Fruit fly (Drosophila melanogaster) whole organism, prepupa: ENCODE results near the gene Top3alpha.

ENCODE experiments used
- CG10669 ChIP-seq: fragments of 200-800 bp; sonication (Bioruptor generic); optimal IDR thresholded peaks from 3 replicates; lab custom pipeline; 2018; ENCODE audit warnings: missing biosample characterization, mild to moderate bottlenecking, missing genetic modification characterization, moderate library complexity
- CG11294 ChIP-seq: fragments of 200-800 bp; sonication (Bioruptor generic); IDR thresholded peaks from 2 replicates; pipeline ENCODE4 v1.3.6; 2022; ENCODE audit warnings: missing biosample characterization, missing genetic modification characterization
- CG11762 ChIP-seq: fragments of 200-800 bp; sonication (Bioruptor generic); optimal IDR thresholded peaks from 3 replicates; lab custom pipeline; 2016; ENCODE audit warnings: missing biosample characterization, missing genetic modification characterization; ENCODE audit not compliant: insufficient read depth
- CG11902 ChIP-seq: fragments of 200-800 bp; sonication (Bioruptor generic); optimal IDR thresholded peaks from 3 replicates; lab custom pipeline; 2016; ENCODE audit warnings: missing biosample characterization, missing genetic modification characterization
- CG15336 ChIP-seq: fragments of 200-800 bp; sonication (Bioruptor generic); IDR thresholded peaks from 2 replicates; pipeline ENCODE4 v1.3.6; 2022; ENCODE audit warnings: missing biosample characterization, missing genetic modification characterization
- CG1621 ChIP-seq: fragments of 200-800 bp; sonication (Bioruptor generic); optimal IDR thresholded peaks from 3 replicates; lab custom pipeline; 2018; ENCODE audit warnings: missing biosample characterization, mild to moderate bottlenecking, missing genetic modification characterization
- CG16779 ChIP-seq: fragments of 200-800 bp; sonication (Bioruptor generic); optimal IDR thresholded peaks from 3 replicates; lab custom pipeline; 2017; ENCODE audit warnings: missing biosample characterization, mild to moderate bottlenecking, missing genetic modification characterization
- CG31627 ChIP-seq: fragments of 200-800 bp; sonication (Bioruptor generic); optimal IDR thresholded peaks from 3 replicates; lab custom pipeline; 2016; ENCODE audit warnings: missing biosample characterization, missing genetic modification characterization
- CG32006 ChIP-seq: fragments of 200-800 bp; sonication (Bioruptor generic); optimal IDR thresholded peaks from 3 replicates; lab custom pipeline; 2017; ENCODE audit warnings: missing biosample characterization, mild to moderate bottlenecking, missing genetic modification characterization
- CG34406 ChIP-seq: fragments of 200-800 bp; sonication (Bioruptor generic); optimal IDR thresholded peaks from 3 replicates; lab custom pipeline; 2016; ENCODE audit warnings: missing biosample characterization, missing genetic modification characterization
- CG3919 ChIP-seq: fragments of 200-800 bp; sonication (Bioruptor generic); optimal IDR thresholded peaks from 3 replicates; lab custom pipeline; 2016; ENCODE audit warnings: missing biosample characterization, missing genetic modification characterization
- CG4318 ChIP-seq: fragments of 200-800 bp; sonication (Bioruptor generic); optimal IDR thresholded peaks from 3 replicates; lab custom pipeline; 2017; ENCODE audit warnings: missing biosample characterization, mild to moderate bottlenecking, missing genetic modification characterization
- CG6163 ChIP-seq: fragments of 200-800 bp; sonication (Bioruptor generic); IDR thresholded peaks from 3 replicates; pipeline ENCODE4 v1.3.6; 2022; ENCODE audit warnings: missing biosample characterization, missing genetic modification characterization
- CG6276 ChIP-seq: fragments of 200-800 bp; sonication (Bioruptor generic); optimal IDR thresholded peaks from 2 replicates; lab custom pipeline; 2017; ENCODE audit warnings: missing biosample characterization, mild to moderate bottlenecking, missing genetic modification characterization
- CG6792 ChIP-seq: fragments of 200-800 bp; sonication (Bioruptor generic); optimal IDR thresholded peaks from 3 replicates; lab custom pipeline; 2016; ENCODE audit warnings: missing biosample characterization, missing genetic modification characterization
- CG6808 ChIP-seq: fragments of 200-800 bp; sonication (Bioruptor generic); optimal IDR thresholded peaks from 3 replicates; lab custom pipeline; 2017; ENCODE audit warnings: missing biosample characterization, missing genetic modification characterization, mild to moderate bottlenecking, moderate library complexity, missing genetic modification reagents
- CG6854 ChIP-seq: fragments of 200-800 bp; sonication (Bioruptor generic); optimal IDR thresholded peaks from 2 replicates; lab custom pipeline; 2017; ENCODE audit warnings: missing biosample characterization, mild to moderate bottlenecking, missing genetic modification characterization
- CG7368 ChIP-seq: fragments of 200-800 bp; sonication (Bioruptor generic); optimal IDR thresholded peaks from 3 replicates; lab custom pipeline; 2016; ENCODE audit warnings: missing biosample characterization, missing genetic modification characterization
- CG8119 ChIP-seq: fragments of 200-800 bp; sonication (Bioruptor generic); IDR thresholded peaks from 3 replicates; pipeline ENCODE4 v1.3.6; 2022; ENCODE audit warnings: missing biosample characterization, missing genetic modification characterization
- CG8319 ChIP-seq: fragments of 200-800 bp; sonication (Bioruptor generic); optimal IDR thresholded peaks from 3 replicates; lab custom pipeline; 2016; ENCODE audit warnings: missing biosample characterization, missing genetic modification characterization
- CG8632 ChIP-seq: fragments of 200-800 bp; sonication (Bioruptor generic); optimal IDR thresholded peaks from 3 replicates; lab custom pipeline; 2016; ENCODE audit warnings: missing biosample characterization, missing genetic modification characterization
- CG9139 ChIP-seq: fragments of 200-800 bp; sonication (Bioruptor generic); optimal IDR thresholded peaks from 3 replicates; lab custom pipeline; 2017; ENCODE audit warnings: missing biosample characterization, mild to moderate bottlenecking, missing genetic modification characterization
- Eip78C ChIP-seq: fragments of 200-800 bp; sonication (Bioruptor generic); peaks from one replicate; lab custom pipeline; 2016; ENCODE audit warnings: missing biosample characterization, missing genetic modification characterization
- Eip93F ChIP-seq: fragments of 200-800 bp; sonication (Bioruptor generic); optimal IDR thresholded peaks from 2 replicates; lab custom pipeline; 2016; ENCODE audit warnings: missing biosample characterization, mild to moderate bottlenecking, missing genetic modification characterization
- Ets21C ChIP-seq: fragments of 200-800 bp; sonication (Bioruptor generic); optimal IDR thresholded peaks from 3 replicates; lab custom pipeline; 2016; ENCODE audit warnings: missing biosample characterization, missing genetic modification characterization
- Ets96B ChIP-seq: fragments of 200-800 bp; optimal IDR thresholded peaks from 2 replicates; lab custom pipeline; 2019; ENCODE audit warnings: missing biosample characterization, mild to moderate bottlenecking, missing genetic modification characterization, moderate library complexity
- Gug ChIP-seq: fragments of 200-800 bp; sonication (Bioruptor generic); IDR thresholded peaks from 2 replicates; pipeline ENCODE4 v1.3.6; 2022; ENCODE audit warnings: missing biosample characterization, missing genetic modification characterization
- Hr38 ChIP-seq: sonication (Bioruptor generic); optimal IDR thresholded peaks from 2 replicates; lab custom pipeline; 2016; ENCODE audit warnings: missing biosample characterization, missing genetic modification characterization
- Hr39 ChIP-seq: fragments of 200-800 bp; sonication (Bioruptor generic); optimal IDR thresholded peaks from 2 replicates; lab custom pipeline; 2016; ENCODE audit warnings: missing biosample characterization, missing genetic modification characterization
- Hr4 ChIP-seq: fragments of 200-800 bp; sonication (Bioruptor generic); optimal IDR thresholded peaks from 3 replicates; lab custom pipeline; 2016; ENCODE audit warnings: missing biosample characterization, missing genetic modification characterization
- Lpt ChIP-seq: fragments of 200-800 bp; sonication (Bioruptor generic); optimal IDR thresholded peaks from 3 replicates; lab custom pipeline; 2016; ENCODE audit warnings: missing biosample characterization, missing genetic modification characterization
- Met ChIP-seq: fragments of 200-800 bp; sonication (Bioruptor generic); optimal IDR thresholded peaks from 3 replicates; lab custom pipeline; 2016; ENCODE audit warnings: missing biosample characterization, missing genetic modification characterization
- OdsH ChIP-seq: fragments of 200-800 bp; sonication (Bioruptor generic); optimal IDR thresholded peaks from 3 replicates; lab custom pipeline; 2016; ENCODE audit warnings: missing biosample characterization, missing genetic modification characterization
- Smox ChIP-seq: fragments of 200-800 bp; sonication (Bioruptor generic); optimal IDR thresholded peaks from 3 replicates; lab custom pipeline; 2016; ENCODE audit warnings: missing biosample characterization, missing genetic modification characterization
- Sox102F ChIP-seq: fragments of 200-800 bp; sonication (Bioruptor generic); optimal IDR thresholded peaks from 2 replicates; lab custom pipeline; 2016; ENCODE audit warnings: missing biosample characterization, mild to moderate bottlenecking, missing genetic modification characterization
- Sox14 ChIP-seq: fragments of 200-800 bp; sonication (Bioruptor generic); optimal IDR thresholded peaks from 3 replicates; lab custom pipeline; 2016; ENCODE audit warnings: missing biosample characterization, missing genetic modification characterization
- Sox15 ChIP-seq: fragments of 200-800 bp; sonication (Bioruptor generic); optimal IDR thresholded peaks from 3 replicates; lab custom pipeline; 2016; ENCODE audit warnings: missing biosample characterization, missing genetic modification characterization
- achi ChIP-seq: fragments of 200-800 bp; sonication (Bioruptor generic); optimal IDR thresholded peaks from 3 replicates; lab custom pipeline; 2016; ENCODE audit warnings: missing biosample characterization, missing genetic modification characterization
- cyc ChIP-seq: fragments of 200-800 bp; sonication (Bioruptor generic); optimal IDR thresholded peaks from 3 replicates; lab custom pipeline; 2016; ENCODE audit warnings: missing biosample characterization, missing genetic modification characterization
- dac ChIP-seq: fragments of 200-800 bp; sonication (Bioruptor generic); optimal IDR thresholded peaks from 2 replicates; lab custom pipeline; 2017; ENCODE audit warnings: missing biosample characterization, mild to moderate bottlenecking, missing genetic modification characterization
- dsx ChIP-seq: fragments of 200-800 bp; optimal IDR thresholded peaks from 3 replicates; lab custom pipeline; 2019; ENCODE audit warnings: missing biosample characterization, mild to moderate bottlenecking, missing genetic modification characterization, moderate library complexity; ENCODE audit not compliant: poor library complexity, severe bottlenecking
- eg ChIP-seq: fragments of 200-800 bp; sonication (Bioruptor generic); IDR thresholded peaks from 3 replicates; pipeline ENCODE4 v1.3.6; 2022; ENCODE audit warnings: missing biosample characterization, missing genetic modification characterization
- esn ChIP-seq: fragments of 200-800 bp; sonication (Bioruptor generic); optimal IDR thresholded peaks from 2 replicates; lab custom pipeline; 2016; ENCODE audit warnings: missing biosample characterization, mild to moderate bottlenecking, missing genetic modification characterization, moderate library complexity
- fkh ChIP-seq: fragments of 200-800 bp; sonication (Bioruptor generic); optimal IDR thresholded peaks from 3 replicates; lab custom pipeline; 2017; ENCODE audit warnings: missing biosample characterization, mild to moderate bottlenecking, missing genetic modification characterization, moderate library complexity
- lz ChIP-seq: fragments of 200-800 bp; sonication (Bioruptor generic); optimal IDR thresholded peaks from 3 replicates; lab custom pipeline; 2016; ENCODE audit warnings: missing biosample characterization, missing genetic modification characterization
- net ChIP-seq: fragments of 200-800 bp; sonication (Bioruptor generic); optimal IDR thresholded peaks from 3 replicates; lab custom pipeline; 2016; ENCODE audit warnings: missing biosample characterization, missing genetic modification characterization
- pdm3 ChIP-seq: fragments of 200-800 bp; sonication (Bioruptor generic); optimal IDR thresholded peaks from 3 replicates; lab custom pipeline; 2016; ENCODE audit warnings: missing biosample characterization, missing genetic modification characterization
- salr ChIP-seq, 2 experiments: fragments of 200-800 bp; sonication (Bioruptor generic); optimal IDR thresholded peaks; 3 replicates each; lab custom pipeline; 2016 to 2018; ENCODE audit warnings: missing biosample characterization in 2 of 2, missing genetic modification characterization in 2 of 2, mild to moderate bottlenecking in 1 of 2
- spab ChIP-seq: fragments of 200-800 bp; sonication (Bioruptor generic); optimal IDR thresholded peaks from 2 replicates; lab custom pipeline; 2017; ENCODE audit warnings: missing biosample characterization, mild to moderate bottlenecking, missing genetic modification characterization, missing genetic modification reagents
- ss ChIP-seq, 2 experiments: fragments of 200-800 bp; sonication (Bioruptor generic); optimal IDR thresholded peaks; 2 replicates in 1 of 2; 3 replicates in 1 of 2; lab custom pipeline; 2017 to 2018; ENCODE audit warnings: mild to moderate bottlenecking in 2 of 2, missing biosample characterization in 2 of 2, missing genetic modification characterization in 2 of 2, moderate library complexity in 1 of 2
- svp ChIP-seq: fragments of 200-800 bp; sonication (Bioruptor generic); peaks from one replicate; lab custom pipeline; 2016; ENCODE audit warnings: missing biosample characterization, missing genetic modification characterization
- vri ChIP-seq: fragments of 200-800 bp; sonication (Bioruptor generic); optimal IDR thresholded peaks from 3 replicates; lab custom pipeline; 2016; ENCODE audit warnings: missing biosample characterization, mild to moderate bottlenecking, missing genetic modification characterization

Top3alpha gene

DNA sequence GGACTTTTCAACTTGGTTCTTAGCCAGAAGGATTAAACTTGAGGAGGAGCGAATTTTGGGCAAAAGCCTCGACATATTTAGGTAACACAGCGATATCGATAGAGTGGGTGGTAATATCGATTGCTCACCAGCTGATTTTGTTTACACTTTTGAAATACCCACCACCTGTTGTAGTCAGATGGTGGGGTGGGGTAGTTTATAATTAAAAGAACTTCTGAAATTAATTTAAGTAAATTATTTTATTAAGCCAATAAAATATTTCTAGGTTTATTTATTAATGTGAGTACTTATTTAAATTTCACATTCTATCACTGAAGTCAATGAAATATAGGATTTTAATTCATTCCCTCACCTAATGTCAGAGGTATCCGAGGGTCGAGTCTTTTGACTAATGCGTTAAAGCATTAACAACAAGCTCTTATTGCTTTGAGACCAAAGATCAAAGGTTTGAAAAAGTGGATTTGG is 7.9 kb upstream of the Top3alpha start, which contains the start of the genes CG10194 and CG18094:
TSS of gene CG10194 (minus strand) at position 108 of the 465 bp plus-strand sequence.
TSS of gene CG18094 (plus strand) at position 266 of the 465 bp plus-strand sequence.
- TF ChIP-seq CG6808: no peak
- TF ChIP-seq esn (GFP tag; lab: Kevin White, UChicago): peak; percentile 78
- TF ChIP-seq spab (GFP tag; lab: Kevin White, UChicago): no peak
- TF ChIP-seq cyc (GFP tag; lab: Kevin White, UChicago): peak; percentile 60
- TF ChIP-seq CG32006: no peak
- peak; percentile 60; the same call in 2 of the 3 replicates for TF ChIP-seq CG8119
- no peak for TF ChIP-seq CG7368 (GFP tag; lab: Kevin White, UChicago)
- peak; percentile 71 for TF ChIP-seq Hr4 (GFP tag; lab: Kevin White, UChicago)
- TF ChIP-seq pdm3 (GFP tag; lab: Kevin White, UChicago): no peak
- TF ChIP-seq svp (GFP tag; lab: Kevin White, UChicago): peak; percentile 86
- TF ChIP-seq Ets96B (tag; lab: Kevin White, UChicago): no peak
- TF ChIP-seq CG34406 (GFP tag; lab: Kevin White, UChicago): peak; percentile 57
- no peak for TF ChIP-seq CG10669 (GFP tag; lab: Kevin White, UChicago)
- TF ChIP-seq CG11762 (GFP tag; lab: Kevin White, UChicago): no peak
- TF ChIP-seq eg (GFP tag; lab: Robert Waterston, UW): peak; percentile 63; the same call in 2 of the 3 replicates
- peak; percentile 49 for TF ChIP-seq CG31627 (GFP tag; lab: Kevin White, UChicago)
- peak; percentile 59 for TF ChIP-seq CG8632 (GFP tag; lab: Kevin White, UChicago)
- no peak for TF ChIP-seq CG3919
- TF ChIP-seq CG9139: no peak
- TF ChIP-seq dsx: no peak
- TF ChIP-seq vri: no peak
- peak; percentile 11 for TF ChIP-seq Sox15 (GFP tag; lab: Kevin White, UChicago)
- TF ChIP-seq Eip78C (GFP tag; lab: Kevin White, UChicago): no peak
- no peak for TF ChIP-seq Smox (GFP tag; lab: Kevin White, UChicago)
- TF ChIP-seq CG8319: peak; percentile 7
- peak; percentile 9 for TF ChIP-seq CG6854
- TF ChIP-seq salr (GFP tag; optimal IDR thresholded peaks at IDR 0.05; lab: Kevin White, UChicago): no peak
- TF ChIP-seq CG6792: peak; percentile 62
- 0 out of 3 replicates have a peak, but pooled peaks have one; percentile 10 for TF ChIP-seq CG6163 (GFP tag; lab: Robert Waterston, UW)
- no peak for TF ChIP-seq CG1621 (tag; lab: Kevin White, UChicago)
- TF ChIP-seq CG16779: no peak
- TF ChIP-seq Hr39 (GFP tag; lab: Kevin White, UChicago): no peak
- TF ChIP-seq ss (GFP tag; optimal IDR thresholded peaks at IDR 0.05; lab: Kevin White, UChicago): no peak
- peak; percentile 8 for TF ChIP-seq CG11902 (GFP tag; lab: Kevin White, UChicago)
- peak; percentile 25; the same call in 1 of the 2 replicates for TF ChIP-seq CG11294
- no peak for TF ChIP-seq Met (GFP tag; lab: Kevin White, UChicago)
- TF ChIP-seq Hr38 (GFP tag; lab: Kevin White, UChicago): no peak
- peak; percentile 53 for TF ChIP-seq lz (GFP tag; lab: Kevin White, UChicago)
- TF ChIP-seq Sox102F (GFP tag; lab: Kevin White, UChicago): no peak
- no peak for TF ChIP-seq net (GFP tag; lab: Kevin White, UChicago)
- TF ChIP-seq fkh (GFP tag; lab: Kevin White, UChicago): no peak
- TF ChIP-seq CG4318: no peak
- TF ChIP-seq Ets21C (GFP tag; lab: Kevin White, UChicago): no peak
- peak; percentile 1 for TF ChIP-seq Eip93F
- TF ChIP-seq CG15336: peak; percentile 48; the same call in 1 of the 2 replicates
- TF ChIP-seq Lpt (GFP tag; lab: Kevin White, UChicago): no peak
- TF ChIP-seq OdsH (GFP tag; lab: Kevin White, UChicago): no peak
- no peak for TF ChIP-seq Sox14
- TF ChIP-seq Gug (GFP tag; lab: Robert Waterston, UW): no peak
- no peak for TF ChIP-seq CG6276 (GFP tag; lab: Kevin White, UChicago)
- TF ChIP-seq achi: no peak
- TF ChIP-seq dac (GFP tag; lab: Kevin White, UChicago): no peak
